Fruit fly (Drosophila melanogaster) whole organism, adult: Measurements from ENCODE around the gene CG2983.

ENCODE experiments used
- CG11617 ChIP-seq: fragments of 200-800 bp; sonication (Bioruptor generic); optimal IDR thresholded peaks from 2 replicates; lab custom pipeline; 2017; ENCODE audit warnings: mild to moderate bottlenecking, missing biosample characterization, missing genetic modification reagents, missing genetic modification characterization
- CG12768 ChIP-seq: fragments of 200-800 bp; sonication (Bioruptor generic); optimal IDR thresholded peaks from 2 replicates; lab custom pipeline; 2017; ENCODE audit warnings: missing biosample characterization, missing genetic modification characterization, mild to moderate bottlenecking, moderate library complexity, missing genetic modification reagents
- CG1620 ChIP-seq: fragments of 200-800 bp; sonication (Bioruptor generic); optimal IDR thresholded peaks from 2 replicates; lab custom pipeline; 2016; ENCODE audit warnings: missing biosample characterization, missing genetic modification characterization
- CG33017 ChIP-seq: fragments of 200-800 bp; sonication (Bioruptor generic); optimal IDR thresholded peaks from 2 replicates; lab custom pipeline; 2018; ENCODE audit warnings: missing biosample characterization, mild to moderate bottlenecking, missing genetic modification characterization, moderate library complexity
- CG5204 ChIP-seq: fragments of 200-800 bp; sonication (Bioruptor generic); optimal IDR thresholded peaks from 2 replicates; lab custom pipeline; 2016; ENCODE audit warnings: missing biosample characterization, missing genetic modification characterization
- Clk ChIP-seq: fragments of 200-800 bp; sonication (Bioruptor generic); optimal IDR thresholded peaks from 2 replicates; lab custom pipeline; 2017; ENCODE audit warnings: missing biosample characterization, missing genetic modification characterization
- Crg-1 ChIP-seq: fragments of 200-800 bp; sonication (Bioruptor generic); optimal IDR thresholded peaks from 2 replicates; lab custom pipeline; 2016; ENCODE audit warnings: missing biosample characterization, missing genetic modification characterization
- cic ChIP-seq: fragments of 200-800 bp; sonication (Bioruptor generic); optimal IDR thresholded peaks from 2 replicates; lab custom pipeline; 2017; ENCODE audit warnings: missing biosample characterization, mild to moderate bottlenecking, missing genetic modification characterization, moderate library complexity
- cnc ChIP-seq, 2 experiments: fragments of >200 bp; optimal IDR thresholded peaks; 2 replicates each; lab custom pipeline; 2017
- kay ChIP-seq: fragments of 200-800 bp; sonication (Bioruptor generic); peaks from one replicate; lab custom pipeline; 2016; ENCODE audit warnings: missing biosample characterization, missing genetic modification characterization, borderline replicate concordance
- ovo ChIP-seq: fragments of 200-800 bp; sonication (Bioruptor generic); optimal IDR thresholded peaks from 2 replicates; lab custom pipeline; 2016; ENCODE audit warnings: missing biosample characterization, missing genetic modification characterization
- pad ChIP-seq: fragments of 200-800 bp; sonication (Bioruptor generic); optimal IDR thresholded peaks from 3 replicates; lab custom pipeline; 2017; ENCODE audit warnings: missing biosample characterization, missing genetic modification characterization, mild to moderate bottlenecking, moderate library complexity, missing genetic modification reagents
- tj ChIP-seq: fragments of 200-800 bp; sonication (Bioruptor generic); optimal IDR thresholded peaks from 3 replicates; lab custom pipeline; 2017; ENCODE audit warnings: missing biosample characterization, mild to moderate bottlenecking, missing genetic modification characterization, moderate library complexity
- toe ChIP-seq: fragments of 200-800 bp; sonication (Bioruptor generic); optimal IDR thresholded peaks from 2 replicates; lab custom pipeline; 2016; ENCODE audit warnings: missing biosample characterization, missing genetic modification characterization

- TF ChIP-seq kay (GFP tag; lab: Kevin White, UChicago): no peak
- no peak for TF ChIP-seq CG33017 (tag; lab: Kevin White, UChicago)
- TF ChIP-seq CG11617 (GFP tag; lab: Kevin White, UChicago): no peak
- no peak for TF ChIP-seq CG1620 (GFP tag; lab: Kevin White, UChicago)
- TF ChIP-seq CG5204 (GFP tag; lab: Kevin White, UChicago): no peak
- no peak for TF ChIP-seq Clk (GFP tag; lab: Kevin White, UChicago)
- no peak for TF ChIP-seq pad (GFP tag; lab: Kevin White, UChicago)
- TF ChIP-seq CG12768 (GFP tag; lab: Kevin White, UChicago): no peak
- TF ChIP-seq Crg-1 (GFP tag; lab: Kevin White, UChicago): no peak
- TF ChIP-seq ovo: no peak
- no peak for TF ChIP-seq toe (GFP tag; lab: Kevin White, UChicago)
- TF ChIP-seq cic (GFP tag; lab: Kevin White, UChicago): no peak
- no peak for TF ChIP-seq tj (GFP tag; lab: Kevin White, UChicago)
- TF ChIP-seq cnc (optimal IDR thresholded peaks at IDR 0.05; lab: Kevin White, UChicago): no peak
Observed at dm6 chr2L:2802527-2802926, 44.9 kb upstream of the CG2983 start.
